Worm (Caenorhabditis elegans) whole organism, L4 larva: ENCODE data around the gene miro-1.
A peak's percentile ranks its signal among the peaks of the same experiment; 100 is the strongest.
"Not testable (repeated sequence)": the region's sequence is repeated elsewhere in the genome, so short reads cannot be mapped to it uniquely, and the experiment has no call there.

Experiments
- D1046.2 ChIP-seq: fragments of 200-800 bp; sonication (Bioruptor generic); IDR thresholded peaks from 2 replicates; pipeline ENCODE4 v1.3.6; 2022; ENCODE audit warnings: missing genetic modification characterization, missing compliant biosample characterization
- F37D6.2 ChIP-seq: sonication (generic microtip); optimal IDR thresholded peaks from 2 replicates; lab custom pipeline; 2016; ENCODE audit warnings: mild to moderate bottlenecking, missing genetic modification characterization, missing compliant biosample characterization
- F49E8.2 ChIP-seq: sonication (generic microtip); optimal IDR thresholded peaks from 2 replicates; lab custom pipeline; 2016; ENCODE audit warnings: missing compliant biosample characterization, mild to moderate bottlenecking, missing genetic modification characterization, borderline replicate concordance
- Y5F2A.4 ChIP-seq: fragments of 200-800 bp; sonication (Bioruptor generic); optimal IDR thresholded peaks from 2 replicates; lab custom pipeline; 2018; ENCODE audit warnings: mild to moderate bottlenecking, missing genetic modification characterization, missing compliant biosample characterization
- Y75B8A.6 ChIP-seq: fragments of 200-800 bp; sonication (Bioruptor generic); IDR thresholded peaks from 2 replicates; pipeline ENCODE4 v1.3.6; 2022; ENCODE audit warnings: missing genetic modification reagents, missing genetic modification characterization, missing compliant biosample characterization
- ZK337.2 ChIP-seq: fragments of 200-800 bp; sonication (Bioruptor generic); IDR thresholded peaks from 2 replicates; pipeline ENCODE4 v1.3.6; 2022; ENCODE audit warnings: missing genetic modification reagents, missing genetic modification characterization, missing compliant biosample characterization
- ZK546.5 ChIP-seq, 2 experiments: sonication (generic microtip); optimal IDR thresholded peaks; 2 replicates each; lab custom pipeline; 2017; ENCODE audit warnings: missing biosample characterization in 2 of 2, missing genetic modification characterization in 2 of 2
- arid-1 ChIP-seq: fragments of 200-800 bp; sonication (Bioruptor generic); conservative IDR thresholded peaks from 2 replicates; pipeline ENCODE4 v1.3.6; 2022; ENCODE audit warnings: missing genetic modification reagents, missing genetic modification characterization, missing compliant biosample characterization
- ceh-32 ChIP-seq: sonication (generic microtip); optimal IDR thresholded peaks from 2 replicates; lab custom pipeline; 2016; ENCODE audit warnings: mild to moderate bottlenecking, missing genetic modification characterization, missing compliant biosample characterization; ENCODE audit not compliant: poor library complexity
- ceh-44 ChIP-seq: fragments of 200-800 bp; sonication (Bioruptor generic); IDR thresholded peaks from 2 replicates; pipeline ENCODE4 v1.3.6; 2022; ENCODE audit warnings: missing genetic modification reagents, missing genetic modification characterization, missing compliant biosample characterization
- ctbp-1 ChIP-seq: fragments of 200-800 bp; sonication (Bioruptor generic); IDR thresholded peaks from 2 replicates; pipeline ENCODE4 v1.3.6; 2022; ENCODE audit warnings: missing genetic modification reagents, missing genetic modification characterization, missing compliant biosample characterization
- daf-16 ChIP-seq, 3 experiments: sonication (generic microtip); optimal IDR thresholded peaks; 2 replicates each; lab custom pipeline; 2016 to 2017; ENCODE audit warnings: missing genetic modification characterization in 3 of 3, missing genetic modification reagents in 3 of 3, mild to moderate bottlenecking in 2 of 3, missing compliant biosample characterization in 2 of 3, missing biosample characterization in 1 of 3, moderate library complexity in 1 of 3
- daf-19 ChIP-seq: fragments of 200-800 bp; sonication (Bioruptor generic); conservative IDR thresholded peaks from 2 replicates; pipeline ENCODE4 v1.3.6; 2022; ENCODE audit warnings: missing genetic modification characterization, missing compliant biosample characterization
- daf-8 ChIP-seq: fragments of 200-800 bp; sonication (Bioruptor generic); IDR thresholded peaks from 2 replicates; pipeline ENCODE4 v1.3.6; 2022; ENCODE audit warnings: missing genetic modification characterization, missing compliant biosample characterization
- dmd-6 ChIP-seq: fragments of 200-800 bp; sonication (Bioruptor generic); IDR thresholded peaks from 2 replicates; pipeline ENCODE4 v1.3.6; 2022; ENCODE audit warnings: missing genetic modification reagents, missing genetic modification characterization, missing compliant biosample characterization
- dmd-8 ChIP-seq: fragments of 200-800 bp; sonication (Bioruptor generic); IDR thresholded peaks from 2 replicates; pipeline ENCODE4 v1.3.6; 2022; ENCODE audit warnings: missing genetic modification characterization, missing compliant biosample characterization
- dmd-9 ChIP-seq: fragments of 200-800 bp; sonication (Bioruptor generic); IDR thresholded peaks from 2 replicates; pipeline ENCODE4 v1.3.6; 2022; ENCODE audit warnings: missing genetic modification reagents, missing genetic modification characterization, missing compliant biosample characterization
- hif-1 ChIP-seq, 2 experiments: sonication (generic microtip); optimal IDR thresholded peaks; 2 replicates each; lab custom pipeline; 2016 to 2017; ENCODE audit warnings: missing compliant biosample characterization in 2 of 2, missing genetic modification characterization in 2 of 2, missing genetic modification reagents in 2 of 2, missing genotype in 2 of 2, mild to moderate bottlenecking in 1 of 2
- lin-1 ChIP-seq: fragments of 200-800 bp; sonication (Bioruptor generic); IDR thresholded peaks from 2 replicates; pipeline ENCODE4 v1.3.6; 2022; ENCODE audit warnings: missing genetic modification reagents, missing genetic modification characterization, missing compliant biosample characterization
- lin-29 ChIP-seq: fragments of 200-800 bp; sonication (Bioruptor generic); IDR thresholded peaks from 2 replicates; pipeline ENCODE4 v1.3.6; 2022; ENCODE audit warnings: missing genetic modification reagents, missing genetic modification characterization, missing compliant biosample characterization
- lin-38 ChIP-seq: fragments of 200-800 bp; sonication (Bioruptor generic); IDR thresholded peaks from 2 replicates; pipeline ENCODE4 v1.3.6; 2022; ENCODE audit warnings: missing genetic modification reagents, missing genetic modification characterization, missing compliant biosample characterization
- lir-3 ChIP-seq: sonication (generic microtip); optimal IDR thresholded peaks from 2 replicates; lab custom pipeline; 2016; ENCODE audit warnings: mild to moderate bottlenecking, missing genetic modification characterization, missing compliant biosample characterization
- lsy-2 ChIP-seq, 2 experiments: fragments of 150-350 bp in 1 of 2; sonication (generic microtip) in 1 of 2; optimal IDR thresholded peaks; 2 replicates each; lab custom pipeline; 2014 to 2017; ENCODE audit warnings: missing biosample characterization in 2 of 2, missing genetic modification characterization in 2 of 2
- madf-5 ChIP-seq, 2 experiments: fragments of 200-800 bp; sonication (Bioruptor generic); IDR thresholded peaks; 2 replicates each; pipeline ENCODE4 v1.3.6; 2022; ENCODE audit warnings: missing compliant biosample characterization in 2 of 2, missing genetic modification characterization in 2 of 2
- madf-9 ChIP-seq: fragments of 200-800 bp; sonication (Bioruptor generic); conservative IDR thresholded peaks from 2 replicates; pipeline ENCODE4 v1.3.6; 2022; ENCODE audit warnings: missing genetic modification reagents, missing genetic modification characterization, missing compliant biosample characterization
- mdt-29 ChIP-seq: fragments of 200-800 bp; sonication (Bioruptor generic); IDR thresholded peaks from 2 replicates; pipeline ENCODE4 v1.3.6; 2022; ENCODE audit warnings: missing genetic modification reagents, missing genetic modification characterization, missing compliant biosample characterization
- mes-2 ChIP-seq: sonication (generic microtip); optimal IDR thresholded peaks from 2 replicates; lab custom pipeline; 2016; ENCODE audit warnings: missing genotype, mild to moderate bottlenecking, missing genetic modification characterization, missing compliant biosample characterization; ENCODE audit not compliant: poor library complexity, severe bottlenecking
- mxl-2 ChIP-seq: fragments of 200-800 bp; sonication (Bioruptor generic); conservative IDR thresholded peaks from 2 replicates; pipeline ENCODE4 v1.3.6; 2022; ENCODE audit warnings: missing genetic modification reagents, missing genetic modification characterization, missing compliant biosample characterization
- mxl-3 ChIP-seq: fragments of 200-800 bp; sonication (Bioruptor generic); optimal IDR thresholded peaks from 2 replicates; lab custom pipeline; 2018; ENCODE audit warnings: mild to moderate bottlenecking, missing genetic modification characterization, missing compliant biosample characterization
- nhr-237 ChIP-seq: sonication (generic microtip); optimal IDR thresholded peaks from 2 replicates; lab custom pipeline; 2017; ENCODE audit warnings: missing biosample characterization, missing genetic modification characterization
- nhr-28 ChIP-seq: fragments of 150-350 bp; optimal IDR thresholded peaks from 2 replicates; lab custom pipeline; 2014; ENCODE audit warnings: missing biosample characterization, missing genetic modification characterization
- nhr-48 ChIP-seq: sonication (generic microtip); optimal IDR thresholded peaks from 2 replicates; lab custom pipeline; 2016; ENCODE audit warnings: mild to moderate bottlenecking, missing genetic modification characterization, missing compliant biosample characterization
- nhr-77 ChIP-seq: fragments of 150-350 bp; optimal IDR thresholded peaks from 2 replicates; lab custom pipeline; 2014; ENCODE audit warnings: missing biosample characterization, missing genetic modification characterization
- pha-4 ChIP-seq, 2 experiments: fragments of 150-350 bp in 1 of 2; fragments of 200-800 bp in 1 of 2; sonication (Bioruptor generic) in 1 of 2; IDR thresholded peaks in 1 of 2; optimal IDR thresholded peaks in 1 of 2; 2 replicates each; pipeline versions ENCODE4 v1.3.6 to Lab custom; 2014 to 2022; ENCODE audit warnings: missing genetic modification characterization in 2 of 2, missing genetic modification reagents in 2 of 2, missing biosample characterization in 1 of 2, missing compliant biosample characterization in 1 of 2
- php-3 ChIP-seq: fragments of 200-800 bp; sonication (Bioruptor generic); IDR thresholded peaks from 2 replicates; pipeline ENCODE4 v1.3.6; 2022; ENCODE audit warnings: missing genetic modification reagents, missing genetic modification characterization, missing compliant biosample characterization
- rbr-2 ChIP-seq: sonication (generic microtip); optimal IDR thresholded peaks from 2 replicates; lab custom pipeline; 2016; ENCODE audit warnings: missing genotype, missing genetic modification characterization, missing compliant biosample characterization
- saeg-2 ChIP-seq: fragments of 200-800 bp; sonication (Bioruptor generic); IDR thresholded peaks from 2 replicates; pipeline ENCODE4 v1.3.6; 2022; ENCODE audit warnings: missing genetic modification reagents, missing genetic modification characterization, missing compliant biosample characterization
- spr-1 ChIP-seq: sonication (generic microtip); optimal IDR thresholded peaks from 2 replicates; lab custom pipeline; 2016; ENCODE audit warnings: mild to moderate bottlenecking, missing genetic modification characterization, missing compliant biosample characterization
- spr-3 ChIP-seq: fragments of 200-800 bp; sonication (Bioruptor generic); optimal IDR thresholded peaks from 2 replicates; lab custom pipeline; 2018; ENCODE audit warnings: mild to moderate bottlenecking, missing genetic modification characterization, missing compliant biosample characterization
- tag-97 ChIP-seq: fragments of 200-800 bp; sonication (Bioruptor generic); IDR thresholded peaks from 2 replicates; pipeline ENCODE4 v1.3.6; 2022; ENCODE audit warnings: missing genetic modification characterization, missing compliant biosample characterization
- tra-1 ChIP-seq: fragments of 200-800 bp; sonication (Bioruptor generic); IDR thresholded peaks from 2 replicates; pipeline ENCODE4 v1.3.6; 2022; ENCODE audit warnings: missing genetic modification reagents, missing genetic modification characterization, missing compliant biosample characterization
- unc-130 ChIP-seq: sonication (generic microtip); optimal IDR thresholded peaks from 2 replicates; lab custom pipeline; 2016; ENCODE audit warnings: missing genetic modification reagents, missing genetic modification characterization, missing compliant biosample characterization
- unc-62 ChIP-seq, 3 experiments: fragments of 150-350 bp in 1 of 3; sonication (generic microtip); optimal IDR thresholded peaks in 2 of 3; peaks in 1 of 3; 1 replicate in 1 of 3; 2 replicates in 2 of 3; lab custom pipeline; 2014 to 2017; ENCODE audit warnings: missing biosample characterization in 3 of 3, missing genetic modification characterization in 3 of 3, missing genetic modification reagents in 3 of 3, missing genotype in 1 of 3
- vab-7 ChIP-seq: fragments of 200-800 bp; sonication (Bioruptor generic); IDR thresholded peaks from 2 replicates; pipeline ENCODE4 v1.3.6; 2022; ENCODE audit warnings: missing genetic modification reagents, missing genetic modification characterization, missing compliant biosample characterization
- zfp-2 ChIP-seq: sonication (generic microtip); optimal IDR thresholded peaks from 2 replicates; lab custom pipeline; 2016; ENCODE audit warnings: mild to moderate bottlenecking, missing genetic modification characterization, missing compliant biosample characterization
- zfp-3 ChIP-seq: fragments of 200-800 bp; sonication (Bioruptor generic); conservative IDR thresholded peaks from 2 replicates; pipeline ENCODE4 v1.3.6; 2022; ENCODE audit warnings: missing genetic modification reagents, missing genetic modification characterization, missing compliant biosample characterization
- zip-11 ChIP-seq: fragments of 200-800 bp; sonication (Bioruptor generic); IDR thresholded peaks from 2 replicates; pipeline ENCODE4 v1.3.6; 2022; ENCODE audit warnings: missing genetic modification characterization, missing compliant biosample characterization

miro-1 gene

ce11 chrIV:4727935-4728334 lies 12.3 kb upstream of the miro-1 start (continued):
- TF ChIP-seq madf-5 (GFP tag; IDR thresholded peaks at IDR 0.05; lab: Robert Waterston, UW): peak; percentile 93 to 100
- TF ChIP-seq nhr-48 (tag; lab: Kevin White, UChicago): peak; percentile 84
- TF ChIP-seq ctbp-1 (GFP tag; lab: Robert Waterston, UW): peak; percentile 99
- peak; percentile 90 for TF ChIP-seq zfp-2
- TF ChIP-seq nhr-77: peak; percentile 71
- peak; percentile 0 for TF ChIP-seq F49E8.2 (tag; lab: Kevin White, UChicago)
- TF ChIP-seq lir-3 (tag; lab: Kevin White, UChicago): peak; percentile 60
- TF ChIP-seq dmd-9 (GFP tag; lab: Robert Waterston, UW): peak; percentile 100
- TF ChIP-seq zip-11: peak; percentile 72; the same call in 1 of the 2 replicates
- peak; percentile 100 for TF ChIP-seq madf-9 (GFP tag; lab: Robert Waterston, UW)
- peak; percentile 92 for TF ChIP-seq mes-2 (tag; lab: Kevin White, UChicago)
- TF ChIP-seq Y5F2A.4 (GFP tag; lab: Kevin White, UChicago): peak; percentile 31
- peak; percentile 98 for TF ChIP-seq rbr-2 (tag; lab: Kevin White, UChicago)
- peak; percentile 96 for TF ChIP-seq arid-1 (GFP tag; lab: Robert Waterston, UW)
- TF ChIP-seq mxl-3 (GFP tag; lab: Kevin White, UChicago): peak; percentile 75
- peak; percentile 100 for TF ChIP-seq vab-7 (GFP tag; lab: Robert Waterston, UW)
- peak; percentile 100 for TF ChIP-seq lin-38 (GFP tag; lab: Robert Waterston, UW)
- TF ChIP-seq lin-1 (GFP tag; lab: Robert Waterston, UW): peak; percentile 98
- TF ChIP-seq daf-16 (GFP tag; optimal IDR thresholded peaks at IDR 0.05; lab: Kevin White, UChicago): peak; percentile 31 to 83
- not testable (repeated sequence) for TF ChIP-seq daf-16, pha-4, unc-62 (tag; optimal IDR thresholded peaks at IDR 0.05; lab: Kevin White, UChicago)
- TF ChIP-seq saeg-2 (GFP tag; lab: Robert Waterston, UW): peak; percentile 98
- TF ChIP-seq daf-19 (GFP tag; lab: Robert Waterston, UW): peak; percentile 100
- peak; percentile 100 for TF ChIP-seq ZK337.2 (GFP tag; lab: Robert Waterston, UW)
- TF ChIP-seq lsy-2 (tag; optimal IDR thresholded peaks at IDR 0.05; lab: Kevin White, UChicago): peak; percentile 97 to 98
- TF ChIP-seq daf-8 (GFP tag; lab: Robert Waterston, UW): peak; percentile 99
- TF ChIP-seq pha-4 (GFP tag; IDR thresholded peaks at IDR 0.05; lab: Robert Waterston, UW): peak; percentile 99
- TF ChIP-seq dmd-6 (GFP tag; lab: Robert Waterston, UW): peak; percentile 100
- peak; percentile 98 for TF ChIP-seq mdt-29 (GFP tag; lab: Robert Waterston, UW)
- TF ChIP-seq Y75B8A.6 (GFP tag; lab: Robert Waterston, UW): peak; percentile 99
- TF ChIP-seq tra-1: peak; percentile 100
- TF ChIP-seq hif-1 (tag; optimal IDR thresholded peaks at IDR 0.05; lab: Kevin White, UChicago): peak in 1 of 2 experiments; percentile 84
- peak; percentile 41 for TF ChIP-seq nhr-28 (tag; lab: Kevin White, UChicago)
- TF ChIP-seq spr-1 (tag; lab: Kevin White, UChicago): peak; percentile 88
- peak; percentile 100 for TF ChIP-seq zfp-3 (GFP tag; lab: Robert Waterston, UW)
- TF ChIP-seq mxl-2: peak; percentile 95
- TF ChIP-seq unc-62 (GFP tag; optimal IDR thresholded peaks at IDR 0.05 in 1 of 2; lab: Kevin White, UChicago): peak in 1 of 2 experiments; percentile 84
- TF ChIP-seq php-3 (GFP tag; lab: Robert Waterston, UW): peak; percentile 100
- TF ChIP-seq spr-3 (GFP tag; lab: Kevin White, UChicago): peak; percentile 70
- peak; percentile 55 for TF ChIP-seq nhr-237
- peak; percentile 99 for TF ChIP-seq D1046.2
- peak; percentile 99 for TF ChIP-seq ceh-44 (GFP tag; lab: Robert Waterston, UW)
- peak; percentile 86 for TF ChIP-seq unc-130 (GFP tag; lab: Kevin White, UChicago)
- TF ChIP-seq tag-97 (GFP tag; lab: Robert Waterston, UW): peak; percentile 98
- TF ChIP-seq lin-29 (GFP tag; lab: Robert Waterston, UW): peak; percentile 100
- peak in 1 of 2 experiments; percentile 71 for TF ChIP-seq ZK546.5 (tag; optimal IDR thresholded peaks at IDR 0.05; lab: Kevin White, UChicago)
- TF ChIP-seq dmd-8 (GFP tag; lab: Robert Waterston, UW): peak; percentile 82; the same call in 1 of the 2 replicates
- TF ChIP-seq ceh-32 (tag; lab: Kevin White, UChicago): peak; percentile 34
- peak; percentile 94 for TF ChIP-seq F37D6.2
